Fruit fly (Drosophila melanogaster) whole organism, adult: ENCODE results near the gene CG34428.

Experiments used
- CG11617 ChIP-seq: fragments of 200-800 bp; sonication (Bioruptor generic); optimal IDR thresholded peaks from 2 replicates; lab custom pipeline; 2017; ENCODE audit warnings: mild to moderate bottlenecking, missing biosample characterization, missing genetic modification reagents, missing genetic modification characterization
- CG12768 ChIP-seq: fragments of 200-800 bp; sonication (Bioruptor generic); optimal IDR thresholded peaks from 2 replicates; lab custom pipeline; 2017; ENCODE audit warnings: missing biosample characterization, missing genetic modification characterization, mild to moderate bottlenecking, moderate library complexity, missing genetic modification reagents
- CG14711 ChIP-seq: fragments of 200-800 bp; sonication (Bioruptor generic); optimal IDR thresholded peaks from 2 replicates; lab custom pipeline; 2018; ENCODE audit warnings: missing biosample characterization, mild to moderate bottlenecking, missing genetic modification characterization, moderate library complexity
- CG1620 ChIP-seq: fragments of 200-800 bp; sonication (Bioruptor generic); optimal IDR thresholded peaks from 2 replicates; lab custom pipeline; 2016; ENCODE audit warnings: missing biosample characterization, missing genetic modification characterization
- CG33017 ChIP-seq: fragments of 200-800 bp; sonication (Bioruptor generic); optimal IDR thresholded peaks from 2 replicates; lab custom pipeline; 2018; ENCODE audit warnings: missing biosample characterization, mild to moderate bottlenecking, missing genetic modification characterization, moderate library complexity
- CG5204 ChIP-seq: fragments of 200-800 bp; sonication (Bioruptor generic); optimal IDR thresholded peaks from 2 replicates; lab custom pipeline; 2016; ENCODE audit warnings: missing biosample characterization, missing genetic modification characterization
- CG7045 ChIP-seq: fragments of 200-800 bp; sonication (Bioruptor generic); optimal IDR thresholded peaks from 2 replicates; lab custom pipeline; 2017; ENCODE audit warnings: missing biosample characterization, mild to moderate bottlenecking, missing genetic modification characterization
- CG7101 ChIP-seq: fragments of 200-800 bp; sonication (Bioruptor generic); optimal IDR thresholded peaks from 2 replicates; lab custom pipeline; 2018; ENCODE audit warnings: missing biosample characterization, mild to moderate bottlenecking, missing genetic modification characterization, moderate library complexity
- Clk ChIP-seq: fragments of 200-800 bp; sonication (Bioruptor generic); optimal IDR thresholded peaks from 2 replicates; lab custom pipeline; 2017; ENCODE audit warnings: missing biosample characterization, missing genetic modification characterization
- Crg-1 ChIP-seq: fragments of 200-800 bp; sonication (Bioruptor generic); optimal IDR thresholded peaks from 2 replicates; lab custom pipeline; 2016; ENCODE audit warnings: missing biosample characterization, missing genetic modification characterization
- Hr96 ChIP-seq: fragments of 200-800 bp; sonication (Bioruptor generic); optimal IDR thresholded peaks from 2 replicates; lab custom pipeline; 2016; ENCODE audit warnings: missing biosample characterization, missing genetic modification characterization
- Mnt ChIP-seq: fragments of 200-800 bp; sonication (Bioruptor generic); optimal IDR thresholded peaks from 2 replicates; lab custom pipeline; 2016; ENCODE audit warnings: missing biosample characterization, mild to moderate bottlenecking, missing genetic modification characterization
- bab1 ChIP-seq: fragments of 200-800 bp; sonication (Bioruptor generic); optimal IDR thresholded peaks from 3 replicates; lab custom pipeline; 2019; ENCODE audit warnings: missing biosample characterization, mild to moderate bottlenecking, missing genetic modification characterization, moderate library complexity
- cic ChIP-seq: fragments of 200-800 bp; sonication (Bioruptor generic); optimal IDR thresholded peaks from 2 replicates; lab custom pipeline; 2017; ENCODE audit warnings: missing biosample characterization, mild to moderate bottlenecking, missing genetic modification characterization, moderate library complexity
- cnc ChIP-seq, 2 experiments: fragments of >200 bp; optimal IDR thresholded peaks; 2 replicates each; lab custom pipeline; 2017
- kay ChIP-seq: fragments of 200-800 bp; sonication (Bioruptor generic); peaks from one replicate; lab custom pipeline; 2016; ENCODE audit warnings: missing biosample characterization, missing genetic modification characterization, borderline replicate concordance
- ovo ChIP-seq: fragments of 200-800 bp; sonication (Bioruptor generic); optimal IDR thresholded peaks from 2 replicates; lab custom pipeline; 2016; ENCODE audit warnings: missing biosample characterization, missing genetic modification characterization
- pad ChIP-seq: fragments of 200-800 bp; sonication (Bioruptor generic); optimal IDR thresholded peaks from 3 replicates; lab custom pipeline; 2017; ENCODE audit warnings: missing biosample characterization, missing genetic modification characterization, mild to moderate bottlenecking, moderate library complexity, missing genetic modification reagents
- tj ChIP-seq: fragments of 200-800 bp; sonication (Bioruptor generic); optimal IDR thresholded peaks from 3 replicates; lab custom pipeline; 2017; ENCODE audit warnings: missing biosample characterization, mild to moderate bottlenecking, missing genetic modification characterization, moderate library complexity
- toe ChIP-seq: fragments of 200-800 bp; sonication (Bioruptor generic); optimal IDR thresholded peaks from 2 replicates; lab custom pipeline; 2016; ENCODE audit warnings: missing biosample characterization, missing genetic modification characterization

CG34428 gene

DNA sequence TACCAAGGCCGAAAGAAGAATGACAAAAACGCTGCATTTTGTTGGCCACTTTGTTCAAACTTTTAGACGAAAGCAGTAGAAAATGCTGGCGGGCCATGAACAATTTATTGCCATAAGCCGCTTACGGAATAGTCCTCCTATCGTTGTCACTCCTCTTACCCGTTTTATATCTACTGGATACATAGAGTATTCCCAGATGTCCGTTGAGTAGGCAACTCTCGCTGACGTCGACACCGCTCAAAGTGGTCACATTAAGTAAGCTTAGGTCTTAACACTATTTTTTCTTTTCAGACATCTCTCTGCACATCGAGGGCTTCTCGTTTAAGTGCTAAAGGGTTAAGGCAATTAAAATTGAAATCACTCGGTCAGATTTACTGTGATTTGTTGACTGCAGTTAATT lies 21.9 kb downstream of the CG34428 start:
- TF ChIP-seq CG7101 (tag; lab: Kevin White, UChicago): no peak
- no peak for TF ChIP-seq CG1620 (GFP tag; lab: Kevin White, UChicago)
- no peak for TF ChIP-seq cnc (optimal IDR thresholded peaks at IDR 0.05; lab: Kevin White, UChicago)
- no peak for TF ChIP-seq CG33017 (tag; lab: Kevin White, UChicago)
- no peak for TF ChIP-seq CG7045
- no peak for TF ChIP-seq cic (GFP tag; lab: Kevin White, UChicago)
- no peak for TF ChIP-seq bab1 (GFP tag; lab: Kevin White, UChicago)
- no peak for TF ChIP-seq CG11617

DNA sequence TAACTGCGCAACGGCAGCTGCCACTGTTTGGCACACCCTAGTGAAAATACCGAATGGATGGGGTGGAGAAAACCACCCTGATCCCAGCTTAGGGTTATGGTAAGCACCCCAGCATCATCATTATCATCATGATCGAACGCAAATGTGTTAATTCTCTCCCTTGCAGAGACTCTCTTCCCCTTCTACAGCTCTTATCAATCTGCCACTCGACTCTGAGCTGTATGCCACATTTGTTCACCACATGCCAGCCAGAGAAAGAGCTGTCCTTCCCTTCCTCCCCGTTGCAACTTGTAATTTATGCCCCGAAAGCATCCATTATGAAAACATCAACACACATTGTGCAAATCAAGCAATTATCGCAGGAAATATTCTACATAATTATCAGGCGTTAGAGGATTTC lies 22.9 kb downstream of the CG34428 start:
- TF ChIP-seq toe (GFP tag; lab: Kevin White, UChicago): no peak
- no peak for TF ChIP-seq CG5204 (GFP tag; lab: Kevin White, UChicago)
- TF ChIP-seq cic (GFP tag; lab: Kevin White, UChicago): no peak
- TF ChIP-seq tj (GFP tag; lab: Kevin White, UChicago): no peak
- no peak for TF ChIP-seq Mnt (GFP tag; lab: Kevin White, UChicago)
- no peak for TF ChIP-seq pad (GFP tag; lab: Kevin White, UChicago)

DNA sequence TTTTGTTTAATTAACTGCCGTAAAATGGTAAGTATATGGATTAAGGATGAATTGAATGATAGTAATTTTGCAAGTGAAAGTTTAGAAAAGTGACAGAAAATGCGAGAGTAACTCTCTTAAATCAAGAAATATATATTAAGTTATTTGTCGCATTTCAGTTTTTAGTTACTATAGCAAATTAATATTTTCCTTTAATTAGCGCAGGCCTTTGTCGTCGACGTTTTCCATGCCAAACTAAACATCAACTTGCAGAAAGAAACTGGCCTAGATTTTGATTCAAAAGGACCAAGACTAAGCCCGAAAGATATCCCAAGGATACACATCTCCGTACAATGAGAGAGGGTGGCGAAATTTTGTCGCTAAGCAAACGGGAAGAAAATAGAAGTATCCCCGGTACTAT lies 25.6 kb downstream of the CG34428 start, which contains the start of gene CG17300:
Gene CG17300 (minus strand): TSS at position 101 of the 400 bp plus-strand sequence.
- TF ChIP-seq cic (GFP tag; lab: Kevin White, UChicago): no peak
- TF ChIP-seq Crg-1 (GFP tag; lab: Kevin White, UChicago): no peak
- no peak for TF ChIP-seq CG11617
- no peak for TF ChIP-seq CG14711 (tag; lab: Kevin White, UChicago)

DNA sequence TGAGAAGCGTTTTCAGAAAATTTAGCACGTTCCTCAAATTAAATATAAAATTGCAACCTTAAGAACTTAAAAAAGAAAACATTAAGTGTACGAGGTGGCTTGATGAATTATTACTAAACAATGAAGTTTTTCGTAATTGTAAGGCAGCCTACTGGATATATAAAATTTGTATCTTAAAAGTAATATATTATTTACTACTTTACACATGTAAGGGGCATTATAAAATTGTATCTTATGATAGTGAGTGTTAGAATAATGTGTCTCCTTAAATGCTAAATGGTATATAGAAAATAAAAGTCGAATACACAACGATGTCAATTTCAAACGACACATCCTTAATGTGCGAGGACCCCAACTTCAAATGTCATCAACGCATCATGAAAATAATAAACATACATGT lies 28.3 kb downstream of the CG34428 start, which contains the start of gene CG11251:
Gene CG11251 (minus strand): TSS at position 101 of the 400 bp plus-strand sequence.
- TF ChIP-seq CG33017 (tag; lab: Kevin White, UChicago): no peak
- TF ChIP-seq pad (GFP tag; lab: Kevin White, UChicago): no peak
- TF ChIP-seq CG1620 (GFP tag; lab: Kevin White, UChicago): no peak
- no peak for TF ChIP-seq cnc (optimal IDR thresholded peaks at IDR 0.05; lab: Kevin White, UChicago)
- no peak for TF ChIP-seq CG12768

DNA sequence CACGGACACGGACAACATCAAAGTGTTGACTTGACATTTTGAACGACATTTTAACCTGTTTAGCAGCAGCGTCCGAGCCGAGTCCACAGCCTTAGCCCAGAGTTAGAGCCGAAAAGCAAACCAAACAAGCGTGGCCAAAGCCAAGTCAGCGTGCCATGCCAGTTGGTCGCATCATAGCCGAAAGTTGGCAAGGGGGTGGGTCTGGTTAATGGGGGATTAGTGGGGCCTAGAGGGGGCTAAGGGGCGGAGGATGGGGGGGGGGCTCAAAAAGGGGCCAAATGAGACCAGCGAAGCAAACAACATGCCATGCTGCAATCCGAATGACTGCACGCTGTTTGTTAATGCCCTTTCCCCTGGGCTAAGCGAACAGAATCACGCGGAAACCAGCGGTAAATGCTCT lies 37.6 kb downstream of the CG34428 start:
- no peak for TF ChIP-seq Crg-1 (GFP tag; lab: Kevin White, UChicago)

DNA sequence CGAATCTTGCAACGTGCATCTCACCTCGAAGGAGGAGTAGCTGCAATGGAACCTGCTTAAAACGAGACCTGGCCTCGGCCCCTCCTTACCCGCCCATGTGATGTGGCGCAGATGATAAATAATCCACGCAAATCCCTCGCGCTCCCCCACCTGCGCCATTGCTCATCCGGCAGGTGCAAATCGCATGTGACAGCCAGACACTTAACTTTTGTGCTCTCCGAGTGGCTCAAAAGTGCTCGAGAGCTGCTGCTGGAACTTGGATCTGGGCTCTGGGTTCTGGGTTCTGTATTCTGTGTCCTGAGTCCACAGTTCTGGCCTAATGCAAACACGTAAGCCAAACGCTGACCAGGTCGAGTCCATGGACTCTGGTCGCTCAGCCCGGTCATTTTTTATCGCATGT lies 38.9 kb downstream of the CG34428 start:
- TF ChIP-seq CG33017 (tag; lab: Kevin White, UChicago) (no peak), Mnt (GFP tag; lab: Kevin White, UChicago) (no peak), CG12768 (no peak), kay (no peak), Hr96 (GFP tag; lab: Kevin White, UChicago) (no peak)

DNA sequence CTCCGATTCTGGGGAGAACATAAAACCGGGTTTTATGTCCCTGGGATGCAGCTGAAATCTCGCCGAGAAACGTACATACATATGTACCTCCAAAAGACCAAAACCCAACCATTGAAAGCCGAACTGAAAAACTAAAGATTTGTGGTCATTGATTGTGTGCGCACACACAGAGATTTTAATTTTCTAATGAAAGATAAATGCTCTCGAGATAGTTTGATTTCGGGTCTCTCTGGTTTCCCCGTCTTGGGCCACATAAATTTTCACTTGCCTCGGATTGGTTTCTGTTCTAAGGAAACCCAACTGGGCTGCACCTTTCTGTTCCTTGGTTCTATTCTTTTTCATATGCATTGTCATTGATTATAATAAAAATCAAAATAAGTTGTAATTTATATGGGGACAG lies 44.3 kb downstream of the CG34428 start:
- no peak for TF ChIP-seq Mnt (GFP tag; lab: Kevin White, UChicago)
- no peak for TF ChIP-seq ovo
- TF ChIP-seq CG12768: no peak
- TF ChIP-seq CG33017 (tag; lab: Kevin White, UChicago): no peak
- no peak for TF ChIP-seq bab1 (GFP tag; lab: Kevin White, UChicago)
- no peak for TF ChIP-seq Clk (GFP tag; lab: Kevin White, UChicago)
- TF ChIP-seq CG7045: no peak
- no peak for TF ChIP-seq CG1620 (GFP tag; lab: Kevin White, UChicago)
- no peak for TF ChIP-seq toe (GFP tag; lab: Kevin White, UChicago)
- TF ChIP-seq Crg-1 (GFP tag; lab: Kevin White, UChicago): no peak
- TF ChIP-seq Hr96 (GFP tag; lab: Kevin White, UChicago): no peak
- TF ChIP-seq cic (GFP tag; lab: Kevin White, UChicago): no peak
- TF ChIP-seq CG14711 (tag; lab: Kevin White, UChicago): no peak
- no peak for TF ChIP-seq tj (GFP tag; lab: Kevin White, UChicago)

DNA sequence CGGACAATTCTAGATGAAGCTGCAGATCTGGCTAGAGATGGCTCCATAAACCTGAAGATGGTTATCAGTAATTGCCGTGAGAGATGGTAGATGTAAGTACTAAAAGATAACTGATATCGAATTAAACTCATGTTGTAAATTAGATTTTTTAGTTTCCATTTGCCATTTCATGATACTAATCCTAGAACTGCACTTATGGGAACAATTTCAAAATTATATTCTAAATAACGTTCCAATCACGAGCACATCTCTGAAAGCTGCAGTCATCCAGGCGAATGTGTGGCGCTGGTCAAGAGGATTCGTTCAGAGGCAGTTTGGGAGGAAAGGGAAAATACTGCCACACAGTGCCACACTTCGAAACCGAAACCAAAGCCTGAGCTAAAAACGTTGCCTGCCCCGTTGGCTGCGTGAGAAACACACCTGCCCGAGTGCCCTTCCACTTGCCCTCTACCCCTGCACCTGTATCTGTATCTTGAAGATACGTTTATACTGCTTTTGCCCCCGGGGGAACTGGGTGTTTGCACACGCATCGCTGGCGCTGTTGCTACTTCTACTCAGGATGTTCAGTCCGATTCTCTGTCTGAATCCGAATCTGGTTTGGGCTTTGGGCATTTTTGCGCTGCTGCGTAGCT lies 45.9 kb downstream of the CG34428 start:
- no peak for TF ChIP-seq cic (GFP tag; lab: Kevin White, UChicago)
- no peak for TF ChIP-seq CG1620 (GFP tag; lab: Kevin White, UChicago)
- no peak for TF ChIP-seq CG33017 (tag; lab: Kevin White, UChicago)
- TF ChIP-seq tj (GFP tag; lab: Kevin White, UChicago): no peak
- no peak for TF ChIP-seq Crg-1 (GFP tag; lab: Kevin White, UChicago)
- no peak for TF ChIP-seq cnc (optimal IDR thresholded peaks at IDR 0.05; lab: Kevin White, UChicago)
- TF ChIP-seq bab1 (GFP tag; lab: Kevin White, UChicago): no peak
- no peak for TF ChIP-seq toe (GFP tag; lab: Kevin White, UChicago)
- TF ChIP-seq CG11617: no peak
- no peak for TF ChIP-seq Mnt (GFP tag; lab: Kevin White, UChicago)
